Worm (Caenorhabditis elegans): ENCODE measurements around the gene F38A1.11.

DNA sequence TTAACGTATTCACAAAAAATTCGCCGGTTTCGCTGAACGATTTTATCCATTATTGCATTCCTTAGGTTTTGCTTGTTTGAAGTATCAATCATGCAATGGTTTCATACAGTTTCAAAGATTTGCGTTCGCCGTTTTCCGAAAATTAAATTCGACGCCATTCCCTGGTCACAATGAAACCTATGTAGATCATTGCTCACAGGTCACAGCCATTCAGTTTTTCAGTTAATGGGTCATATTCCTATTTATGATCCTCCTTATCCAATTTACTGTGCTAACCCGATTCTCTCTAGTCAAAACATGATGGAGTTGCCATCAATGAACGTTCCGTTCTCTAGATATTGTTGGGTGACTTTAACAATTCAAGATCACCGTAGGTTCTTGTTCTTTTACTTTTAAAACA is 17.7 kb downstream of the F38A1.11 start, which contains the start of gene F38A1.13:
- TF ChIP-seq him-1 (tag; optimal IDR thresholded peaks at IDR 0.05) (no peak), W03F9.2 (tag; optimal IDR thresholded peaks at IDR 0.05) (no peak)

Measured in whole organism, L4/young adult.